Worm (Caenorhabditis elegans) whole organism, L2 larva: ENCODE data around the gene F32D8.5.
A peak's percentile ranks its signal among the peaks of the same experiment; 100 is the strongest.

Source experiments
- C34F6.9 ChIP-seq: fragments of 150-350 bp; optimal IDR thresholded peaks from 2 replicates; lab custom pipeline; 2014; ENCODE audit warnings: missing biosample characterization, missing genetic modification characterization
- R02D3.7 ChIP-seq: fragments of 150-350 bp; optimal IDR thresholded peaks from 2 replicates; lab custom pipeline; 2014; ENCODE audit warnings: missing biosample characterization, missing genetic modification characterization
- Y55F3AM.14 ChIP-seq: fragments of 200-800 bp; sonication (Bioruptor generic); optimal IDR thresholded peaks from 2 replicates; lab custom pipeline; 2018; ENCODE audit warnings: mild to moderate bottlenecking, missing genetic modification characterization, missing compliant biosample characterization
- ZK546.5 ChIP-seq: sonication (generic microtip); optimal IDR thresholded peaks from 2 replicates; lab custom pipeline; 2017; ENCODE audit warnings: missing biosample characterization, missing genetic modification characterization
- alr-1 ChIP-seq: fragments of 150-350 bp; optimal IDR thresholded peaks from 2 replicates; lab custom pipeline; 2014; ENCODE audit warnings: missing biosample characterization, missing genetic modification characterization
- aly-2 ChIP-seq: fragments of 150-350 bp; optimal IDR thresholded peaks from 2 replicates; lab custom pipeline; 2014; ENCODE audit warnings: missing biosample characterization, missing genetic modification characterization
- ama-1 ChIP-seq: fragments of 150-350 bp; optimal IDR thresholded peaks from 2 replicates; lab custom pipeline; 2018; ENCODE audit warnings: inconsistent platforms
- ceh-82 ChIP-seq: fragments of 150-350 bp; optimal IDR thresholded peaks from 2 replicates; lab custom pipeline; 2014; ENCODE audit warnings: missing biosample characterization, missing genetic modification characterization
- crh-2 ChIP-seq: sonication (generic microtip); optimal IDR thresholded peaks from 2 replicates; lab custom pipeline; 2017; ENCODE audit warnings: missing biosample characterization, missing genetic modification characterization
- dmd-4 ChIP-seq: sonication (generic microtip); optimal IDR thresholded peaks from 2 replicates; lab custom pipeline; 2017; ENCODE audit warnings: missing biosample characterization, missing genetic modification characterization
- egl-27 ChIP-seq: sonication (generic microtip); optimal IDR thresholded peaks from 3 replicates; lab custom pipeline; 2017; ENCODE audit warnings: missing biosample characterization, missing genetic modification reagents, missing genetic modification characterization
- elt-1 ChIP-seq: fragments of 150-350 bp; optimal IDR thresholded peaks from 2 replicates; lab custom pipeline; 2014; ENCODE audit warnings: missing biosample characterization, missing genetic modification characterization
- elt-3 ChIP-seq: sonication (generic microtip); optimal IDR thresholded peaks from 2 replicates; lab custom pipeline; 2017; ENCODE audit warnings: missing biosample characterization, missing genetic modification characterization
- gmeb-1 ChIP-seq: fragments of 150-350 bp; optimal IDR thresholded peaks from 2 replicates; lab custom pipeline; 2014; ENCODE audit warnings: missing biosample characterization, missing genetic modification characterization
- lin-11 ChIP-seq: fragments of 150-350 bp; sonication (generic microtip); optimal IDR thresholded peaks from 2 replicates; lab custom pipeline; 2014; ENCODE audit warnings: missing biosample characterization, missing genetic modification characterization, inconsistent platforms, mixed read lengths
- lin-13 ChIP-seq: fragments of 150-350 bp; optimal IDR thresholded peaks from 2 replicates; lab custom pipeline; 2014; ENCODE audit warnings: missing biosample characterization, missing genetic modification reagents, missing genetic modification characterization
- lin-39 ChIP-seq: fragments of 150-350 bp; optimal IDR thresholded peaks from 2 replicates; lab custom pipeline; 2014; ENCODE audit warnings: missing biosample characterization, missing genetic modification reagents, missing genetic modification characterization
- lsy-2 ChIP-seq, 2 experiments: fragments of 150-350 bp in 1 of 2; sonication (generic microtip) in 1 of 2; optimal IDR thresholded peaks; 2 replicates each; lab custom pipeline; 2014 to 2017; ENCODE audit warnings: missing biosample characterization in 2 of 2, missing genetic modification characterization in 2 of 2
- mbf-1 ChIP-seq: sonication (generic microtip); optimal IDR thresholded peaks from 2 replicates; lab custom pipeline; 2017; ENCODE audit warnings: missing biosample characterization, missing genetic modification characterization
- mdl-1 ChIP-seq, 2 experiments: fragments of 150-350 bp in 1 of 2; sonication (generic microtip) in 1 of 2; optimal IDR thresholded peaks; 2 replicates each; lab custom pipeline; 2017; ENCODE audit warnings: missing biosample characterization in 2 of 2, missing genetic modification characterization in 2 of 2
- nhr-10 ChIP-seq: sonication (generic microtip); optimal IDR thresholded peaks from 2 replicates; lab custom pipeline; 2017; ENCODE audit warnings: missing biosample characterization, missing genetic modification characterization
- nhr-11 ChIP-seq: fragments of 150-350 bp; optimal IDR thresholded peaks from 2 replicates; lab custom pipeline; 2014; ENCODE audit warnings: missing biosample characterization, missing genetic modification characterization
- nhr-12 ChIP-seq: fragments of 150-350 bp; optimal IDR thresholded peaks from 2 replicates; lab custom pipeline; 2014; ENCODE audit warnings: missing biosample characterization, missing genetic modification characterization
- nhr-129 ChIP-seq: fragments of 150-350 bp; optimal IDR thresholded peaks from 2 replicates; lab custom pipeline; 2014; ENCODE audit warnings: missing biosample characterization, missing genetic modification characterization
- nhr-21 ChIP-seq: fragments of 150-350 bp; optimal IDR thresholded peaks from 2 replicates; lab custom pipeline; 2014; ENCODE audit warnings: missing biosample characterization, missing genetic modification characterization
- nhr-23 ChIP-seq: fragments of 150-350 bp; optimal IDR thresholded peaks from 2 replicates; lab custom pipeline; 2014; ENCODE audit warnings: missing biosample characterization, missing genetic modification reagents, missing genetic modification characterization
- nhr-237 ChIP-seq: fragments of 150-350 bp; optimal IDR thresholded peaks from 2 replicates; lab custom pipeline; 2014; ENCODE audit warnings: missing biosample characterization, missing genetic modification characterization
- nhr-25 ChIP-seq: fragments of 150-350 bp; sonication (generic microtip); optimal IDR thresholded peaks from 3 replicates; lab custom pipeline; 2014; ENCODE audit warnings: missing biosample characterization, missing genetic modification characterization
- nhr-6 ChIP-seq: fragments of 150-350 bp; optimal IDR thresholded peaks from 2 replicates; lab custom pipeline; 2014; ENCODE audit warnings: missing biosample characterization, missing genetic modification characterization
- nhr-77 ChIP-seq: fragments of 150-350 bp; optimal IDR thresholded peaks from 2 replicates; lab custom pipeline; 2014; ENCODE audit warnings: missing biosample characterization, missing genetic modification characterization
- sem-4 ChIP-seq: fragments of 150-350 bp; optimal IDR thresholded peaks from 2 replicates; lab custom pipeline; 2014; ENCODE audit warnings: missing biosample characterization, missing genetic modification reagents, missing genetic modification characterization
- skn-1 ChIP-seq: sonication (generic microtip); optimal IDR thresholded peaks from 2 replicates; lab custom pipeline; 2017; ENCODE audit warnings: missing biosample characterization, missing genetic modification characterization
- sma-3 ChIP-seq: sonication (generic microtip); optimal IDR thresholded peaks from 2 replicates; lab custom pipeline; 2016; ENCODE audit warnings: missing genetic modification reagents, missing genetic modification characterization, missing compliant biosample characterization
- sma-9 ChIP-seq, 2 experiments: fragments of 150-350 bp in 1 of 2; sonication (generic microtip) in 1 of 2; optimal IDR thresholded peaks; 2 replicates each; lab custom pipeline; 2014 to 2016; ENCODE audit warnings: missing genetic modification characterization in 2 of 2, mild to moderate bottlenecking in 1 of 2, missing biosample characterization in 1 of 2, missing compliant biosample characterization in 1 of 2, missing genetic modification reagents in 1 of 2, moderate library complexity in 1 of 2
- snpc-4 ChIP-seq: fragments of 150-350 bp; optimal IDR thresholded peaks from 2 replicates; lab custom pipeline; 2014; ENCODE audit warnings: missing biosample characterization, missing genetic modification characterization
- unc-39 ChIP-seq: fragments of 150-350 bp; optimal IDR thresholded peaks from 2 replicates; lab custom pipeline; 2014; ENCODE audit warnings: missing biosample characterization, missing genetic modification characterization
- unc-55 ChIP-seq: fragments of 150-350 bp; sonication (generic microtip); optimal IDR thresholded peaks from 3 replicates; lab custom pipeline; 2014; ENCODE audit warnings: missing biosample characterization, missing genetic modification reagents, missing genetic modification characterization
- unc-62 ChIP-seq: fragments of 150-350 bp; optimal IDR thresholded peaks from 2 replicates; lab custom pipeline; 2014; ENCODE audit warnings: missing biosample characterization, missing genetic modification reagents, missing genetic modification characterization
- zag-1 ChIP-seq: fragments of 150-350 bp; optimal IDR thresholded peaks from 2 replicates; lab custom pipeline; 2014; ENCODE audit warnings: missing biosample characterization, missing genetic modification characterization
- ztf-1 ChIP-seq: fragments of 200-800 bp; sonication (Bioruptor generic); conservative IDR thresholded peaks from 2 replicates; pipeline ENCODE4 v1.3.6; 2022; ENCODE audit warnings: missing genetic modification characterization, missing compliant biosample characterization
- ztf-11 ChIP-seq: sonication (generic microtip); optimal IDR thresholded peaks from 2 replicates; lab custom pipeline; 2017; ENCODE audit warnings: missing biosample characterization, missing genetic modification characterization
- ztf-4 ChIP-seq: fragments of 150-350 bp; optimal IDR thresholded peaks from 2 replicates; lab custom pipeline; 2014; ENCODE audit warnings: missing biosample characterization, missing genetic modification characterization

F32D8.5 gene

ce11 chrV:10890980-10891379 is 3.6 kb upstream of the F32D8.5 start, which contains the start of gene F32D8.12 (continued):
- TF ChIP-seq nhr-10 (tag; lab: Kevin White, UChicago), result no peak

ce11 chrV:10893510-10894128 is 981 bp upstream of the F32D8.5 start, which contains the start of gene F32D8.4:
Gene F32D8.4, minus strand, starts transcription at chrV:10893560.
- TF ChIP-seq nhr-25 (tag; lab: Kevin White, UChicago), result no peak
- no peak for TF ChIP-seq ztf-1 (GFP tag; lab: Robert Waterston, UW)
- TF ChIP-seq lin-13 (GFP tag; lab: Kevin White, UChicago), result no peak
- no peak for TF ChIP-seq Y55F3AM.14 (GFP tag; lab: Kevin White, UChicago)
- TF ChIP-seq mdl-1 (tag; optimal IDR thresholded peaks at IDR 0.05; lab: Kevin White, UChicago), result no peak
- no peak for TF ChIP-seq dmd-4 (tag; lab: Kevin White, UChicago)
- no peak for TF ChIP-seq nhr-237 (tag; lab: Kevin White, UChicago)

- TF ChIP-seq lsy-2 (tag; optimal IDR thresholded peaks at IDR 0.05; lab: Kevin White, UChicago) (peak in 1 of 2 experiments; percentile 0), skn-1 (no peak), nhr-129 (tag; lab: Kevin White, UChicago) (no peak), gmeb-1 (tag; lab: Kevin White, UChicago) (peak; percentile 0), ama-1 (peak; percentile 56), ZK546.5 (tag; lab: Kevin White, UChicago) (peak; percentile 10), nhr-25 (tag; lab: Kevin White, UChicago) (peak; percentile 17)
Measured at ce11 chrV:10896295-10896694, 1.7 kb downstream of the F32D8.5 start, which contains the start of gene F32D8.13. Gene F32D8.13, minus strand, starts transcription at chrV:10896543.

ce11 chrV:10896706-10897105 is 2.1 kb downstream of the F32D8.5 start:
- TF ChIP-seq lin-11 (tag; lab: Kevin White, UChicago) (no peak), R02D3.7 (no peak), C34F6.9 (no peak), dmd-4 (tag; lab: Kevin White, UChicago) (no peak), elt-3 (tag; lab: Kevin White, UChicago) (no peak), sem-4 (no peak), Y55F3AM.14 (GFP tag; lab: Kevin White, UChicago) (no peak), ZK546.5 (tag; lab: Kevin White, UChicago) (no peak), ztf-11 (no peak), sma-3 (GFP tag; lab: Kevin White, UChicago) (no peak)
- TF ChIP-seq, all 48 proteins: peak for 0

DNA sequence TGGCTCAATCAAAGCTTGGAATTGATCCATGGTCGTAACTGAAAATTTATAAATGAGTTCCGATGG is 2.3 kb downstream of the F32D8.5 start, which contains the start of gene sec-61.G:
Gene sec-61.G, minus strand, starts transcription at position 38 of the 66 bp plus-strand sequence.
- TF ChIP-seq ama-1 (no peak), crh-2 (no peak), lin-39 (tag; lab: Kevin White, UChicago) (no peak), zag-1 (tag; lab: Kevin White, UChicago) (no peak), snpc-4 (tag; lab: Kevin White, UChicago) (no peak), R02D3.7 (no peak), mbf-1 (tag; lab: Kevin White, UChicago) (no peak), alr-1 (no peak), nhr-11 (tag; lab: Kevin White, UChicago) (no peak), nhr-12 (tag; lab: Kevin White, UChicago) (no peak), nhr-6 (tag; lab: Kevin White, UChicago) (no peak), nhr-10 (tag; lab: Kevin White, UChicago) (no peak), skn-1 (no peak), sem-4 (no peak), unc-62 (GFP tag; lab: Kevin White, UChicago) (no peak), unc-55 (GFP tag; lab: Kevin White, UChicago) (no peak), C34F6.9 (no peak), nhr-21 (tag; lab: Kevin White, UChicago) (no peak), aly-2 (tag; lab: Kevin White, UChicago) (no peak), elt-1 (tag; lab: Kevin White, UChicago) (no peak)

- TF ChIP-seq mdl-1 (tag; optimal IDR thresholded peaks at IDR 0.05; lab: Kevin White, UChicago) (peak; percentile 74 to 90), gmeb-1 (tag; lab: Kevin White, UChicago) (peak; percentile 100), dmd-4 (tag; lab: Kevin White, UChicago) (peak; percentile 58), nhr-129 (tag; lab: Kevin White, UChicago) (peak; percentile 98), egl-27 (tag; lab: Kevin White, UChicago) (peak; percentile 97), aly-2 (tag; lab: Kevin White, UChicago) (peak; percentile 19), ztf-4 (tag; lab: Kevin White, UChicago) (peak; percentile 97), nhr-77 (tag; lab: Kevin White, UChicago) (peak; percentile 92), mbf-1 (tag; lab: Kevin White, UChicago) (no peak), crh-2 (peak; percentile 99), lin-11 (tag; lab: Kevin White, UChicago) (peak; percentile 99), snpc-4 (tag; lab: Kevin White, UChicago) (peak; percentile 89), ceh-82 (peak; percentile 93), unc-39 (no peak), nhr-23 (no peak), ztf-11 (peak; percentile 71), nhr-12 (tag; lab: Kevin White, UChicago) (peak; percentile 79), nhr-6 (tag; lab: Kevin White, UChicago) (peak; percentile 97), sma-9 (GFP tag; optimal IDR thresholded peaks at IDR 0.05; lab: Kevin White, UChicago) (peak; percentile 100), sma-9 (tag; optimal IDR thresholded peaks at IDR 0.05; lab: Kevin White, UChicago) (no peak), elt-1 (tag; lab: Kevin White, UChicago) (no peak), Y55F3AM.14 (GFP tag; lab: Kevin White, UChicago) (peak; percentile 99), sem-4 (peak; percentile 98)
Measured at ce11 chrV:10897172-10897571, 2.6 kb downstream of the F32D8.5 start.
